Fruit fly (Drosophila melanogaster) whole organism, embryonic: Measurements from ENCODE around the gene alpha-Est8.

ENCODE experiments used
- Ada2b ChIP-seq: fragments of 200-800 bp; sonication (Bioruptor generic); IDR thresholded peaks from 2 replicates; pipeline ENCODE4 v1.3.6; 2022; ENCODE audit warnings: missing biosample characterization, missing genetic modification characterization
- Adf1 ChIP-seq: fragments of 200-800 bp; sonication (Bioruptor generic); IDR thresholded peaks from 2 replicates; pipeline ENCODE4 v1.3.6; 2022; ENCODE audit warnings: missing biosample characterization, missing genetic modification characterization
- Antp ChIP-seq: fragments of 200-800 bp; sonication (Bioruptor generic); optimal IDR thresholded peaks from 3 replicates; lab custom pipeline; 2016; ENCODE audit warnings: missing biosample characterization, missing genetic modification characterization
- CG10274 ChIP-seq: fragments of 200-800 bp; sonication (Bioruptor generic); optimal IDR thresholded peaks from 3 replicates; lab custom pipeline; 2017; ENCODE audit warnings: missing biosample characterization, mild to moderate bottlenecking, missing genetic modification characterization
- CG11085 ChIP-seq: fragments of 200-800 bp; sonication (Bioruptor generic); IDR thresholded peaks from 2 replicates; pipeline ENCODE4 v1.3.6; 2022; ENCODE audit warnings: missing biosample characterization, missing genetic modification characterization
- CG11093 ChIP-seq: fragments of 200-800 bp; sonication (Bioruptor generic); IDR thresholded peaks from 3 replicates; pipeline ENCODE4 v1.3.6; 2022; ENCODE audit warnings: missing biosample characterization, missing genetic modification characterization
- CG11398 ChIP-seq: fragments of 200-800 bp; sonication (Bioruptor generic); optimal IDR thresholded peaks from 2 replicates; lab custom pipeline; 2016; ENCODE audit warnings: missing biosample characterization, missing genetic modification characterization
- CG11560 ChIP-seq: fragments of 200-800 bp; sonication (Bioruptor generic); IDR thresholded peaks from 3 replicates; pipeline ENCODE4 v1.3.6; 2022; ENCODE audit warnings: missing biosample characterization, missing genetic modification characterization
- CG12104 ChIP-seq: fragments of 200-800 bp; sonication (Bioruptor generic); optimal IDR thresholded peaks from 3 replicates; lab custom pipeline; 2016; ENCODE audit warnings: missing biosample characterization, missing genetic modification characterization
- CG12299 ChIP-seq: fragments of 200-800 bp; sonication (Bioruptor generic); optimal IDR thresholded peaks from 2 replicates; lab custom pipeline; 2018; ENCODE audit warnings: missing biosample characterization, mild to moderate bottlenecking, missing genetic modification characterization
- CG1233 ChIP-seq: fragments of 200-800 bp; sonication (Bioruptor generic); optimal IDR thresholded peaks from 4 replicates; lab custom pipeline; 2018; ENCODE audit warnings: missing biosample characterization, mild to moderate bottlenecking, missing genetic modification characterization
- CG12391 ChIP-seq: fragments of 200-800 bp; sonication (Bioruptor generic); optimal IDR thresholded peaks from 3 replicates; lab custom pipeline; 2018; ENCODE audit warnings: missing biosample characterization, mild to moderate bottlenecking, missing genetic modification characterization, moderate library complexity
- CG13424 ChIP-seq: fragments of 200-800 bp; sonication (Bioruptor generic); optimal IDR thresholded peaks from 2 replicates; lab custom pipeline; 2019; ENCODE audit warnings: missing biosample characterization, mild to moderate bottlenecking, missing genetic modification characterization, moderate library complexity
- CG18262 ChIP-seq: fragments of 200-800 bp; optimal IDR thresholded peaks from 3 replicates; lab custom pipeline; 2019; ENCODE audit warnings: missing biosample characterization, mild to moderate bottlenecking, missing genetic modification characterization, moderate library complexity
- CG2678 ChIP-seq: fragments of 200-800 bp; sonication (Bioruptor generic); optimal IDR thresholded peaks from 3 replicates; lab custom pipeline; 2019; ENCODE audit warnings: missing biosample characterization, mild to moderate bottlenecking, missing genetic modification characterization, moderate library complexity
- CG31388 ChIP-seq: fragments of 200-800 bp; sonication (Bioruptor generic); optimal IDR thresholded peaks from 2 replicates; lab custom pipeline; 2016; ENCODE audit warnings: missing biosample characterization, missing genetic modification characterization
- CG32767 ChIP-seq: fragments of 200-800 bp; sonication (Bioruptor generic); IDR thresholded peaks from 2 replicates; pipeline ENCODE4 v1.3.6; 2022; ENCODE audit warnings: missing biosample characterization, missing genetic modification characterization
- CG3995 ChIP-seq: fragments of 200-800 bp; sonication (Bioruptor generic); optimal IDR thresholded peaks from 3 replicates; lab custom pipeline; 2016; ENCODE audit warnings: missing biosample characterization, missing genetic modification characterization
- CG4854 ChIP-seq: fragments of 200-800 bp; sonication (Bioruptor generic); optimal IDR thresholded peaks from 2 replicates; lab custom pipeline; 2016; ENCODE audit warnings: missing biosample characterization, missing genetic modification characterization, inconsistent platforms
- CG6254 ChIP-seq: fragments of 200-800 bp; sonication (Bioruptor generic); optimal IDR thresholded peaks from 3 replicates; lab custom pipeline; 2017; ENCODE audit warnings: mild to moderate bottlenecking, missing biosample characterization, missing genetic modification reagents, missing genetic modification characterization
- CG6654 ChIP-seq: fragments of 200-800 bp; sonication (Bioruptor generic); optimal IDR thresholded peaks from 2 replicates; lab custom pipeline; 2017; ENCODE audit warnings: missing biosample characterization, mild to moderate bottlenecking, missing genetic modification characterization
- CG7928 ChIP-seq: fragments of 200-800 bp; sonication (Bioruptor generic); optimal IDR thresholded peaks from 2 replicates; lab custom pipeline; 2017; ENCODE audit warnings: missing biosample characterization, mild to moderate bottlenecking, missing genetic modification characterization
- CG8281 ChIP-seq: fragments of 200-800 bp; sonication (Bioruptor generic); optimal IDR thresholded peaks from 2 replicates; lab custom pipeline; 2018; ENCODE audit warnings: missing biosample characterization, mild to moderate bottlenecking, missing genetic modification characterization, moderate library complexity
- CG8359 ChIP-seq: fragments of 200-800 bp; sonication (Bioruptor generic); optimal IDR thresholded peaks from 2 replicates; lab custom pipeline; 2017; ENCODE audit warnings: missing biosample characterization, mild to moderate bottlenecking, missing genetic modification characterization, borderline replicate concordance
- CG9727 ChIP-seq: fragments of 200-800 bp; sonication (Bioruptor generic); optimal IDR thresholded peaks from 3 replicates; lab custom pipeline; 2017; ENCODE audit warnings: missing biosample characterization, mild to moderate bottlenecking, missing genetic modification characterization
- CG9876 ChIP-seq: fragments of 200-800 bp; sonication (Bioruptor generic); optimal IDR thresholded peaks from 2 replicates; lab custom pipeline; 2016; ENCODE audit warnings: missing biosample characterization, missing genetic modification characterization
- E2f2 ChIP-seq: fragments of 200-800 bp; sonication (Bioruptor generic); IDR thresholded peaks from 2 replicates; pipeline ENCODE4 v1.3.6; 2022; ENCODE audit warnings: missing biosample characterization, missing genetic modification characterization
- Gsc ChIP-seq: fragments of 200-800 bp; sonication (Bioruptor generic); IDR thresholded peaks from 2 replicates; pipeline ENCODE4 v1.3.6; 2022; ENCODE audit warnings: missing biosample characterization, missing genetic modification characterization
- HLH3B ChIP-seq: fragments of 200-800 bp; sonication (Bioruptor generic); IDR thresholded peaks from 2 replicates; pipeline ENCODE4 v1.3.6; 2022; ENCODE audit warnings: missing biosample characterization, missing genetic modification characterization
- Mes4 ChIP-seq: fragments of 200-800 bp; sonication (Bioruptor generic); optimal IDR thresholded peaks from 2 replicates; lab custom pipeline; 2016; ENCODE audit warnings: missing biosample characterization, missing genetic modification characterization
- Stat92E ChIP-seq, 3 experiments: fragments of >200 bp in 2 of 3; fragments of 200-800 bp in 1 of 3; sonication (Bioruptor generic) in 1 of 3; optimal IDR thresholded peaks; 2 replicates each; lab custom pipeline; 2017 to 2019; ENCODE audit warnings: missing biosample characterization in 3 of 3, missing genetic modification characterization in 3 of 3, mild to moderate bottlenecking in 1 of 3, moderate library complexity in 1 of 3
- TFAM ChIP-seq: fragments of 200-800 bp; sonication (Bioruptor generic); optimal IDR thresholded peaks from 2 replicates; lab custom pipeline; 2017; ENCODE audit warnings: missing biosample characterization, missing genetic modification characterization, inconsistent platforms
- chinmo ChIP-seq: fragments of 200-800 bp; sonication (Bioruptor generic); IDR thresholded peaks from 4 replicates; pipeline ENCODE4 v1.3.6; 2022; ENCODE audit warnings: missing biosample characterization, missing genetic modification characterization; ENCODE audit not compliant: partially characterized antibody
- chn ChIP-seq: fragments of 200-800 bp; sonication (Bioruptor generic); optimal IDR thresholded peaks from 2 replicates; lab custom pipeline; 2016; ENCODE audit warnings: missing biosample characterization, missing genetic modification characterization
- crc ChIP-seq: fragments of 200-800 bp; sonication (Bioruptor generic); optimal IDR thresholded peaks from 2 replicates; lab custom pipeline; 2016; ENCODE audit warnings: missing biosample characterization, missing genetic modification characterization
- dan ChIP-seq: fragments of 200-800 bp; sonication (Bioruptor generic); IDR thresholded peaks from 2 replicates; pipeline ENCODE4 v1.3.6; 2022; ENCODE audit warnings: missing biosample characterization, missing genetic modification characterization
- disco-r ChIP-seq: fragments of 200-800 bp; sonication (Bioruptor generic); optimal IDR thresholded peaks from 2 replicates; lab custom pipeline; 2016; ENCODE audit warnings: missing biosample characterization, missing genetic modification characterization
- dmrt99B ChIP-seq: fragments of 200-800 bp; sonication (Bioruptor generic); optimal IDR thresholded peaks from 2 replicates; lab custom pipeline; 2018; ENCODE audit warnings: missing biosample characterization, mild to moderate bottlenecking, missing genetic modification characterization, moderate library complexity
- en ChIP-seq: fragments of 200-800 bp; sonication (Bioruptor generic); optimal IDR thresholded peaks from 2 replicates; lab custom pipeline; 2016; ENCODE audit warnings: missing biosample characterization, missing genetic modification characterization
- fd96Cb ChIP-seq: fragments of 200-800 bp; sonication (Bioruptor generic); optimal IDR thresholded peaks from 2 replicates; lab custom pipeline; 2018; ENCODE audit warnings: missing biosample characterization, mild to moderate bottlenecking, missing genetic modification characterization, moderate library complexity
- grn ChIP-seq: fragments of 200-800 bp; sonication (Bioruptor generic); optimal IDR thresholded peaks from 3 replicates; lab custom pipeline; 2017; ENCODE audit warnings: missing biosample characterization, missing genetic modification characterization
- lola ChIP-seq, 3 experiments: fragments of >200 bp in 2 of 3; fragments of 200-800 bp in 1 of 3; sonication (Bioruptor generic) in 1 of 3; optimal IDR thresholded peaks; 2 replicates each; lab custom pipeline; 2017 to 2019; ENCODE audit warnings: missing biosample characterization in 3 of 3, missing genetic modification characterization in 3 of 3, mild to moderate bottlenecking in 1 of 3, moderate library complexity in 1 of 3
- mirr ChIP-seq: fragments of 200-800 bp; sonication (Bioruptor generic); optimal IDR thresholded peaks from 3 replicates; lab custom pipeline; 2018; ENCODE audit warnings: missing biosample characterization, mild to moderate bottlenecking, missing genetic modification characterization
- phol ChIP-seq: fragments of 200-800 bp; sonication (Bioruptor generic); optimal IDR thresholded peaks from 3 replicates; lab custom pipeline; 2018; ENCODE audit warnings: missing biosample characterization, mild to moderate bottlenecking, missing genetic modification characterization, moderate library complexity
- ro ChIP-seq: fragments of 200-800 bp; sonication (Bioruptor generic); IDR thresholded peaks from 2 replicates; pipeline ENCODE4 v1.3.6; 2022; ENCODE audit warnings: missing biosample characterization, missing genetic modification characterization
- run ChIP-seq: fragments of 200-800 bp; sonication (Bioruptor generic); optimal IDR thresholded peaks from 3 replicates; lab custom pipeline; 2018; ENCODE audit warnings: missing biosample characterization, mild to moderate bottlenecking, missing genetic modification characterization
- trem ChIP-seq: fragments of 200-800 bp; optimal IDR thresholded peaks from 3 replicates; lab custom pipeline; 2019; ENCODE audit warnings: missing biosample characterization, mild to moderate bottlenecking, missing genetic modification characterization, moderate library complexity
- trh ChIP-seq: fragments of 200-800 bp; sonication (Bioruptor generic); optimal IDR thresholded peaks from 2 replicates; lab custom pipeline; 2016; ENCODE audit warnings: missing biosample characterization, missing genetic modification characterization
- unpg ChIP-seq: fragments of 200-800 bp; sonication (Bioruptor generic); optimal IDR thresholded peaks from 3 replicates; lab custom pipeline; 2018; ENCODE audit warnings: missing biosample characterization, mild to moderate bottlenecking, missing genetic modification characterization, moderate library complexity
- zf30C ChIP-seq: fragments of 200-800 bp; sonication (Bioruptor generic); optimal IDR thresholded peaks from 3 replicates; lab custom pipeline; 2018; ENCODE audit warnings: missing biosample characterization, mild to moderate bottlenecking, missing genetic modification characterization

Gene alpha-Est8

dm6 chr3R:7474616-7475120 is 40.8 kb downstream of the alpha-Est8 start (continued):
- TF ChIP-seq chn (GFP tag; lab: Kevin White, UChicago) (peak; percentile 90), zf30C (GFP tag; lab: Kevin White, UChicago) (peak; percentile 62), CG9727 (GFP tag; lab: Kevin White, UChicago) (no peak), chinmo (GFP tag; lab: Robert Waterston, UW) (peak; percentile 100), CG18262 (tag; lab: Kevin White, UChicago) (peak; percentile 18), unpg (GFP tag; lab: Kevin White, UChicago) (peak; percentile 51), crc (peak; percentile 1), CG11398 (GFP tag; lab: Kevin White, UChicago) (peak; percentile 67), CG12299 (tag; lab: Kevin White, UChicago) (peak; percentile 68), E2f2 (GFP tag; lab: Robert Waterston, UW) (peak; percentile 43), dan (GFP tag; lab: Robert Waterston, UW) (no peak), CG11560 (tag; lab: Robert Waterston, UW) (no peak), lola (GFP tag; optimal IDR thresholded peaks at IDR 0.05; lab: Kevin White, UChicago) (peak in 1 of 3 experiments; percentile 59), Gsc (GFP tag; lab: Robert Waterston, UW) (no peak), CG31388 (GFP tag; lab: Kevin White, UChicago) (no peak), CG8281 (tag; lab: Kevin White, UChicago) (no peak), CG6254 (peak; percentile 73), CG12391 (tag; lab: Kevin White, UChicago) (peak; percentile 48), CG6654 (no peak), CG8359 (peak; percentile 70), Stat92E (GFP tag; optimal IDR thresholded peaks at IDR 0.05; lab: Kevin White, UChicago) (peak in 1 of 3 experiments; percentile 96), phol (tag; lab: Kevin White, UChicago) (no peak), CG7928 (GFP tag; lab: Kevin White, UChicago) (no peak), disco-r (GFP tag; lab: Kevin White, UChicago) (no peak), CG9876 (peak; percentile 21), CG12104 (GFP tag; lab: Kevin White, UChicago) (no peak), trh (GFP tag; lab: Kevin White, UChicago) (no peak), Adf1 (peak; percentile 80), HLH3B (peak; percentile 47; the same call in 1 of the 2 replicates), Ada2b (GFP tag; lab: Robert Waterston, UW) (peak; percentile 27; the same call in 1 of the 2 replicates), en (no peak), fd96Cb (tag; lab: Kevin White, UChicago) (no peak), CG11085 (GFP tag; lab: Robert Waterston, UW) (peak; percentile 45; the same call in 1 of the 2 replicates), mirr (GFP tag; lab: Kevin White, UChicago) (peak; percentile 99), grn (peak; percentile 87), CG3995 (peak; percentile 64), CG13424 (tag; lab: Kevin White, UChicago) (peak; percentile 71), Mes4 (peak; percentile 60), Antp (GFP tag; lab: Kevin White, UChicago) (peak; percentile 72), run (peak; percentile 66), CG4854 (GFP tag; lab: Kevin White, UChicago) (no peak), CG32767 (GFP tag; lab: Robert Waterston, UW) (peak; percentile 19; the same call in 1 of the 2 replicates), ro (GFP tag; lab: Robert Waterston, UW) (0 out of 2 replicates have a peak, but pooled peaks have one; percentile 42), CG10274 (GFP tag; lab: Kevin White, UChicago) (no peak), trem (tag; lab: Kevin White, UChicago) (peak; percentile 1), CG11093 (peak; percentile 36; the same call in 1 of the 3 replicates), CG2678 (tag; lab: Kevin White, UChicago) (peak; percentile 44), CG1233 (peak; percentile 27), dmrt99B (peak; percentile 48), TFAM (GFP tag; lab: Kevin White, UChicago) (peak; percentile 2)
